Fruit fly (Drosophila melanogaster) whole organism, wandering third instar larva: ENCODE data around the gene mRpS23.

ENCODE experiments used
- Abd-B ChIP-seq: fragments of >200 bp; optimal IDR thresholded peaks from 2 replicates; lab custom pipeline; 2017; ENCODE audit warnings: missing biosample characterization, missing genetic modification characterization
- CG32264 ChIP-seq: fragments of 200-800 bp; sonication (Bioruptor generic); optimal IDR thresholded peaks from 2 replicates; lab custom pipeline; 2016; ENCODE audit warnings: missing biosample characterization, missing genetic modification characterization
- CG9705 ChIP-seq: fragments of 200-800 bp; sonication (Bioruptor generic); optimal IDR thresholded peaks from 2 replicates; lab custom pipeline; 2018; ENCODE audit warnings: missing biosample characterization, mild to moderate bottlenecking, missing genetic modification characterization
- CrebA ChIP-seq: fragments of 200-800 bp; sonication (Bioruptor generic); optimal IDR thresholded peaks from 2 replicates; lab custom pipeline; 2016; ENCODE audit warnings: missing biosample characterization, mild to moderate bottlenecking, missing genetic modification characterization, borderline replicate concordance
- Dfd ChIP-seq: fragments of >200 bp; optimal IDR thresholded peaks from 2 replicates; lab custom pipeline; 2017; ENCODE audit warnings: missing biosample characterization, missing genetic modification characterization
- Dif ChIP-seq: fragments of 200-275, 200-300 bp; sonication (Bioruptor generic); optimal IDR thresholded peaks from 2 replicates; lab custom pipeline; 2018; ENCODE audit warnings: missing biosample characterization, missing genetic modification characterization; ENCODE audit not compliant: partially characterized antibody
- GATAd ChIP-seq: sonication (Bioruptor generic); optimal IDR thresholded peaks from 2 replicates; lab custom pipeline; 2016; ENCODE audit warnings: missing biosample characterization, missing genetic modification characterization
- HLH106 ChIP-seq: fragments of 200-800 bp; optimal IDR thresholded peaks from 3 replicates; lab custom pipeline; 2019; ENCODE audit warnings: missing biosample characterization, mild to moderate bottlenecking, missing genetic modification characterization, moderate library complexity
- Hnf4 ChIP-seq: fragments of 200-800 bp; sonication (Bioruptor generic); optimal IDR thresholded peaks from 2 replicates; lab custom pipeline; 2016; ENCODE audit warnings: missing biosample characterization, mild to moderate bottlenecking, missing genetic modification characterization
- Hr78 ChIP-seq: fragments of >200 bp; optimal IDR thresholded peaks from 2 replicates; lab custom pipeline; 2017; ENCODE audit warnings: missing biosample characterization, missing genetic modification characterization
- Hr83 ChIP-seq: fragments of 200-300 bp; sonication (Bioruptor generic); optimal IDR thresholded peaks from 2 replicates; lab custom pipeline; 2016; ENCODE audit warnings: missing biosample characterization, mild to moderate bottlenecking, missing genetic modification characterization, moderate library complexity; ENCODE audit not compliant: poor library complexity, severe bottlenecking
- Jra ChIP-seq: sonication (Bioruptor generic); optimal IDR thresholded peaks from 2 replicates; lab custom pipeline; 2016; ENCODE audit warnings: missing biosample characterization, missing genetic modification characterization
- Myc ChIP-seq: fragments of >200 bp; optimal IDR thresholded peaks from 2 replicates; lab custom pipeline; 2017
- OdsH ChIP-seq: fragments of 200-800 bp; sonication (Bioruptor generic); optimal IDR thresholded peaks from 2 replicates; lab custom pipeline; 2016; ENCODE audit warnings: missing biosample characterization, mild to moderate bottlenecking, missing genetic modification characterization
- Rel ChIP-seq, 2 experiments: fragments of 200-800 bp; sonication (Bioruptor generic) in 1 of 2; optimal IDR thresholded peaks; 2 replicates in 1 of 2; 3 replicates in 1 of 2; lab custom pipeline; 2016 to 2019; ENCODE audit warnings: mild to moderate bottlenecking in 2 of 2, missing biosample characterization in 2 of 2, missing genetic modification characterization in 2 of 2, moderate library complexity in 1 of 2
- Sp1 ChIP-seq: fragments of 200-800 bp; sonication (Bioruptor generic); optimal IDR thresholded peaks from 3 replicates; lab custom pipeline; 2019; ENCODE audit warnings: missing biosample characterization, mild to moderate bottlenecking, missing genetic modification characterization, moderate library complexity
- Vsx2 ChIP-seq: fragments of 200-300, 225-300 bp; sonication (Bioruptor generic); optimal IDR thresholded peaks from 2 replicates; lab custom pipeline; 2018; ENCODE audit warnings: missing biosample characterization, missing genetic modification characterization; ENCODE audit not compliant: partially characterized antibody
- br ChIP-seq: fragments of 200-800 bp; sonication (Bioruptor generic); optimal IDR thresholded peaks from 2 replicates; lab custom pipeline; 2016; ENCODE audit warnings: missing biosample characterization, missing genetic modification characterization
- dmrt93B ChIP-seq: fragments of 200-800 bp; sonication (Bioruptor generic); optimal IDR thresholded peaks from 2 replicates; lab custom pipeline; 2018; ENCODE audit warnings: missing biosample characterization, mild to moderate bottlenecking, missing genetic modification characterization
- dsf ChIP-seq: sonication (Bioruptor generic); optimal IDR thresholded peaks from 2 replicates; lab custom pipeline; 2016; ENCODE audit warnings: missing biosample characterization, missing genetic modification characterization, borderline replicate concordance
- ey ChIP-seq: fragments of 200-800 bp; sonication (Bioruptor generic); optimal IDR thresholded peaks from 2 replicates; lab custom pipeline; 2016; ENCODE audit warnings: missing biosample characterization, missing genetic modification characterization
- foxo ChIP-seq, 2 experiments: fragments of 200-800 bp; sonication (Bioruptor generic); optimal IDR thresholded peaks; 2 replicates in 1 of 2; 3 replicates in 1 of 2; lab custom pipeline; 2016 to 2017; ENCODE audit warnings: missing biosample characterization in 2 of 2, missing genetic modification characterization in 2 of 2
- fru ChIP-seq: fragments of 200-800 bp; sonication (Bioruptor generic); optimal IDR thresholded peaks from 3 replicates; lab custom pipeline; 2016; ENCODE audit warnings: missing biosample characterization, mild to moderate bottlenecking, missing genetic modification characterization
- h ChIP-seq: fragments of 200-800 bp; sonication (Bioruptor generic); optimal IDR thresholded peaks from 3 replicates; lab custom pipeline; 2016; ENCODE audit warnings: missing biosample characterization, mild to moderate bottlenecking, missing genetic modification characterization
- jim ChIP-seq: fragments of 175-275, 200-325 bp; sonication (Bioruptor generic); optimal IDR thresholded peaks from 2 replicates; lab custom pipeline; 2016; ENCODE audit warnings: missing biosample characterization, mild to moderate bottlenecking, missing genetic modification characterization
- lola ChIP-seq: fragments of >200 bp; optimal IDR thresholded peaks from 2 replicates; lab custom pipeline; 2017; ENCODE audit warnings: missing biosample characterization, missing genetic modification characterization
- pan ChIP-seq: fragments of >200 bp; optimal IDR thresholded peaks from 2 replicates; lab custom pipeline; 2017
- psq ChIP-seq: fragments of 200-800 bp; sonication (Bioruptor generic); optimal IDR thresholded peaks from 3 replicates; lab custom pipeline; 2017; ENCODE audit warnings: missing biosample characterization, mild to moderate bottlenecking, missing genetic modification characterization, moderate library complexity
- rgr ChIP-seq: fragments of 200-800 bp; sonication (Bioruptor generic); optimal IDR thresholded peaks from 3 replicates; lab custom pipeline; 2016; ENCODE audit warnings: missing biosample characterization, mild to moderate bottlenecking, missing genetic modification characterization
- sage ChIP-seq: fragments of 200-800 bp; sonication (Bioruptor generic); optimal IDR thresholded peaks from 2 replicates; lab custom pipeline; 2016; ENCODE audit warnings: missing biosample characterization, mild to moderate bottlenecking, missing genetic modification characterization
- sv ChIP-seq: fragments of 200-800 bp; sonication (Bioruptor generic); optimal IDR thresholded peaks from 3 replicates; lab custom pipeline; 2016; ENCODE audit warnings: missing biosample characterization, missing genetic modification characterization
- tai ChIP-seq: sonication (Bioruptor generic); optimal IDR thresholded peaks from 2 replicates; lab custom pipeline; 2016; ENCODE audit warnings: missing biosample characterization, missing genetic modification characterization
- woc ChIP-seq: sonication (Bioruptor generic); optimal IDR thresholded peaks from 2 replicates; lab custom pipeline; 2016; ENCODE audit warnings: missing biosample characterization, mild to moderate bottlenecking, missing genetic modification characterization

Gene mRpS23

DNA sequence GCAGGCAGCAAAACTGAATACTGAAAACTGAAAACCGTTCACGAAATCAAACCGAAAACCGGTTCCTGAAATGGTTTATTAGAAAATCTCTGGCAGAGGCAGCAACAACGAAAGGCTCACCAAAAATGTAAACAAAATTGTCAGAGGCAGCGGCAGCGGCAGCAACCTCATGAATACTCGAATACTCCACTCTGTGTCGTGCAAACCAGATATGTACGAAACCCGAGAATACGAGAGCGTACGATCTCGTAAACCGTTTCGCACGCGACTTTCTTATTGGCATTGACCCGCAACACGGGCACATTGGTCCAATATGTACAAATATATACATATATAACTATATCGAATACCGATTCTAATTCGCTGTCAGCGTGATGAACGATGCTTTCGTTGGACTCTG, 2.7 kb upstream of the mRpS23 start:
- no peak for TF ChIP-seq jim (GFP tag; lab: Kevin White, UChicago)
- TF ChIP-seq pan (lab: Kevin White, UChicago): no peak
- TF ChIP-seq Dif (GFP tag; lab: Kevin White, UChicago): no peak
- TF ChIP-seq psq: peak; percentile 17
- no peak for TF ChIP-seq lola
- no peak for TF ChIP-seq fru
- no peak for TF ChIP-seq Jra (GFP tag; lab: Kevin White, UChicago)
- no peak for TF ChIP-seq CG9705 (GFP tag; lab: Kevin White, UChicago)
- peak; percentile 16 for TF ChIP-seq h (GFP tag; lab: Kevin White, UChicago)
- peak; percentile 63 for TF ChIP-seq sage (GFP tag; lab: Kevin White, UChicago)
- no peak for TF ChIP-seq dsf
- no peak for TF ChIP-seq Vsx2 (GFP tag; lab: Kevin White, UChicago)
- TF ChIP-seq rgr: no peak

- TF ChIP-seq tai (GFP tag; lab: Kevin White, UChicago) (no peak), CG9705 (GFP tag; lab: Kevin White, UChicago) (no peak), sv (GFP tag; lab: Kevin White, UChicago) (no peak), HLH106 (no peak), Dfd (no peak), dsf (no peak), Abd-B (no peak), jim (GFP tag; lab: Kevin White, UChicago) (no peak), lola (no peak), Hr83 (no peak), dmrt93B (GFP tag; lab: Kevin White, UChicago) (no peak)
Measured at dm6 chr2L:13835959-13836358, 1.1 kb upstream of the mRpS23 start.

DNA sequence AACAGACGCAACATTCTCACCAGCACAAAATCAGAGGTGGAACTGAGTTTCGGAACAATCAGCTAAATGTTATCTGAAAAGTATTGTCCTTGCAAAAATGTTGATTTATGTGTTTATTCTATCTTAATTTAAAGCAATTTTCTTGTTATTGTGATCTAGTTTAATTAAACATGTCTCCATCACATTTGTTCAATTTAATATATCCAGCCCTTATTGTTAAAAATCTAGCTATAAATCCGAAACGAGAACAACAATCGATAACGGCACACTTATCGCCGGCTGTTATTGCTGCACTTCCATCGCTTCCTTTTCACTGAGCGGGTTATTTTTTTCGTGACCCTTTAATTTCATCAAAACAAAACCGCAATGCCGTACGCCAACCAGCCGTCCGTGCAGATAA, 1.8 kb downstream of the mRpS23 start, which contains the start of the genes GatC, PolG2 and Polr2C:
TSS of gene GatC (minus strand) at position 48 of the 400 bp plus-strand sequence.
TSS of gene PolG2 (minus strand) at position 48 of the 400 bp plus-strand sequence.
TSS of gene Polr2C (plus strand) at position 280 of the 400 bp plus-strand sequence.
- TF ChIP-seq dmrt93B (GFP tag; lab: Kevin White, UChicago) (no peak), Dif (GFP tag; lab: Kevin White, UChicago) (peak; percentile 64), GATAd (GFP tag; lab: Kevin White, UChicago) (no peak), Rel (GFP tag; optimal IDR thresholded peaks at IDR 0.05; lab: Kevin White, UChicago) (no peak), Rel (tag; optimal IDR thresholded peaks at IDR 0.05; lab: Kevin White, UChicago) (peak; percentile 0), ey (GFP tag; lab: Kevin White, UChicago) (peak; percentile 18), h (GFP tag; lab: Kevin White, UChicago) (no peak), Myc (lab: Kevin White, UChicago) (peak; percentile 70), Sp1 (GFP tag; lab: Kevin White, UChicago) (peak; percentile 3)

- TF ChIP-seq woc (no peak), pan (lab: Kevin White, UChicago) (no peak), CG32264 (GFP tag; lab: Kevin White, UChicago) (no peak), Abd-B (no peak), Hr78 (no peak), HLH106 (no peak), lola (no peak), Rel (GFP tag; optimal IDR thresholded peaks at IDR 0.05; lab: Kevin White, UChicago) (no peak), Rel (tag; optimal IDR thresholded peaks at IDR 0.05; lab: Kevin White, UChicago) (peak; percentile 58)
Measured at dm6 chr2L:13829540-13829939, 5.3 kb downstream of the mRpS23 start, which contains the start of the genes Arpc1 and Orc5. Arpc1 (minus strand) TSS chr2L:13829741. Orc5 (plus strand) TSS chr2L:13829837.

DNA sequence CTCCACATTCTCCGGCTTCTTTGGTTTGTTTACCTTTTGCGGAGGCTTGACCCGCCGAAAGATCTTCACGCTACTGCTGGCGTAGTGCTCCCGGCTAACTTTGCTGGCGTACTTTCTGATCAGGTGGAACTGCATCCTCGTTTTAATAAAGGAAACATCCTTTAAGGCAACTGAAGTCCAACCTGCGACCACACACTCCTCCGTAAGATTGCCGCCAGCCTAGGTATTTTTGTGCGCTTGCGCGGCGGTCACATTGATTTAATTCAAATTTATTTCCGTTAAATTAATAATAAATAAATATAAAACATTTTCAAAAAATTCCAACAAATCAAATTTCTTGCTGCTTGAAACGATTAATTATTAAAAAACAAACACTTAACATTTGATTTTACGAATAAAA, 7.3 kb downstream of the mRpS23 start, which contains the start of gene PolG1:
TSS of gene PolG1 (minus strand) at position 216 of the 400 bp plus-strand sequence.
- no peak for TF ChIP-seq foxo (GFP tag; optimal IDR thresholded peaks at IDR 0.05; lab: Kevin White, UChicago)
- no peak for TF ChIP-seq CG32264 (GFP tag; lab: Kevin White, UChicago)
- no peak for TF ChIP-seq CrebA (GFP tag; lab: Kevin White, UChicago)
- no peak for TF ChIP-seq dsf
- no peak for TF ChIP-seq GATAd (GFP tag; lab: Kevin White, UChicago)
- no peak for TF ChIP-seq Hr83
- no peak for TF ChIP-seq OdsH (GFP tag; lab: Kevin White, UChicago)
- TF ChIP-seq dmrt93B (GFP tag; lab: Kevin White, UChicago): no peak
- no peak for TF ChIP-seq HLH106
- TF ChIP-seq br (GFP tag; lab: Kevin White, UChicago): no peak
- no peak for TF ChIP-seq Vsx2 (GFP tag; lab: Kevin White, UChicago)
- no peak for TF ChIP-seq rgr
- no peak for TF ChIP-seq sage (GFP tag; lab: Kevin White, UChicago)
- TF ChIP-seq Hnf4 (GFP tag; lab: Kevin White, UChicago): no peak
- no peak for TF ChIP-seq Hr78
- no peak for TF ChIP-seq Myc (lab: Kevin White, UChicago)
- TF ChIP-seq sv (GFP tag; lab: Kevin White, UChicago): no peak
- no peak for TF ChIP-seq ey (GFP tag; lab: Kevin White, UChicago)
